Worm (Caenorhabditis elegans): ENCODE measurements around the gene F44E2.4.

DNA sequence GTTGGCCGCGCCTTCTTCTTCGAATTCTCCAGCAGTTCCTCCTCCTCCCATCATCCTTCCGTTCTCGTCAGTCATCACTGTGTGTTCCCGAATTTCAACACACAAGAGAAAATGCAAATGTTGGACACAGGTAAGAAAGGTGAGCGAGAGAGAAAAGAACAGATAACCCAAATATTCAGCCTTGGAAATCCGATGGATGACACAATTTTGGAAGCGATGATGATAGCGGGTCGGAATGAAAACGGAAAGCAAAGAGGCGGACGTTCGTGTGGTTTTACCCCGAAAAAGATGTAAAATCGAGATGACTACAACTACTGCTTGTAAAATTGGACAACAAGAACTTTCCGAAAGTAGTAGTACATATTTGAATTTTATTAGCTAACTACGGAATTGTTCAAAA is 1.6 kb upstream of the F44E2.4 start:
- TF ChIP-seq lin-26 (GFP tag; IDR thresholded peaks at IDR 0.05) (no peak), nfyb-1 (GFP tag; IDR thresholded peaks at IDR 0.05) (no peak), attf-3 (GFP tag; conservative IDR thresholded peaks at IDR 0.05) (no peak), cebp-1 (GFP tag; IDR thresholded peaks at IDR 0.05) (no peak), cebp-1 (tag; optimal IDR thresholded peaks at IDR 0.05) (no peak), sea-2 (GFP tag; IDR thresholded peaks at IDR 0.05) (no peak), nhr-90 (tag; optimal IDR thresholded peaks at IDR 0.05) (no peak), snpc-4 (GFP tag; optimal IDR thresholded peaks at IDR 0.05) (no peak), snpc-4 (tag; optimal IDR thresholded peaks at IDR 0.05) (no peak), lsl-1 (GFP tag; optimal IDR thresholded peaks at IDR 0.05) (no peak), ztf-3 (GFP tag; optimal IDR thresholded peaks at IDR 0.05) (no peak)
